Fruit fly (Drosophila melanogaster) whole organism, embryonic: ENCODE results near the gene fbl.

Experiments used
- Asciz ChIP-seq: fragments of 200-800 bp; sonication (Bioruptor generic); optimal IDR thresholded peaks from 2 replicates; lab custom pipeline; 2017; ENCODE audit warnings: missing biosample characterization, mild to moderate bottlenecking, missing genetic modification characterization, missing genetic modification reagents
- CG10209 ChIP-seq: fragments of 200-800 bp; sonication (Bioruptor generic); optimal IDR thresholded peaks from 3 replicates; lab custom pipeline; 2017; ENCODE audit warnings: missing biosample characterization, mild to moderate bottlenecking, missing genetic modification characterization, missing genetic modification reagents
- CG10431 ChIP-seq: fragments of 200-800 bp; sonication (Bioruptor generic); optimal IDR thresholded peaks from 3 replicates; lab custom pipeline; 2018; ENCODE audit warnings: missing biosample characterization, mild to moderate bottlenecking, missing genetic modification characterization
- CG10959 ChIP-seq: fragments of 200-800 bp; sonication (Bioruptor generic); IDR thresholded peaks from 2 replicates; pipeline ENCODE4 v1.3.6; 2022; ENCODE audit warnings: missing biosample characterization, missing genetic modification characterization
- CG11504 ChIP-seq: fragments of 200-800 bp; sonication (Bioruptor generic); optimal IDR thresholded peaks from 3 replicates; lab custom pipeline; 2019; ENCODE audit warnings: missing biosample characterization, mild to moderate bottlenecking, missing genetic modification characterization, moderate library complexity
- CG12659 ChIP-seq: fragments of 200-800 bp; sonication (Bioruptor generic); optimal IDR thresholded peaks from 3 replicates; lab custom pipeline; 2017; ENCODE audit warnings: mild to moderate bottlenecking, missing biosample characterization, missing genetic modification reagents, missing genetic modification characterization
- CG13287 ChIP-seq: fragments of 200-800 bp; sonication (Bioruptor generic); IDR thresholded peaks from 2 replicates; pipeline ENCODE4 v1.3.6; 2022; ENCODE audit warnings: missing biosample characterization, missing genetic modification characterization; ENCODE audit not compliant: partially characterized antibody
- CG13424 ChIP-seq: fragments of 200-800 bp; sonication (Bioruptor generic); optimal IDR thresholded peaks from 2 replicates; lab custom pipeline; 2019; ENCODE audit warnings: missing biosample characterization, mild to moderate bottlenecking, missing genetic modification characterization, moderate library complexity
- CG15696 ChIP-seq: fragments of 200-800 bp; sonication (Bioruptor generic); optimal IDR thresholded peaks from 2 replicates; lab custom pipeline; 2019; ENCODE audit warnings: missing biosample characterization, mild to moderate bottlenecking, missing genetic modification characterization, moderate library complexity
- CG1792 ChIP-seq: fragments of 200-800 bp; sonication (Bioruptor generic); optimal IDR thresholded peaks from 2 replicates; lab custom pipeline; 2016; ENCODE audit warnings: missing biosample characterization, missing genetic modification characterization
- CG18011 ChIP-seq: fragments of 200-800 bp; sonication (Bioruptor generic); optimal IDR thresholded peaks from 2 replicates; lab custom pipeline; 2017; ENCODE audit warnings: missing biosample characterization, missing genetic modification characterization, mild to moderate bottlenecking, moderate library complexity, missing genotype
- CG1832 ChIP-seq: fragments of 200-800 bp; sonication (Bioruptor generic); optimal IDR thresholded peaks from 2 replicates; lab custom pipeline; 2017; ENCODE audit warnings: missing biosample characterization, mild to moderate bottlenecking, missing genetic modification characterization, inconsistent platforms
- CG2116 ChIP-seq: fragments of 200-800 bp; sonication (Bioruptor generic); optimal IDR thresholded peaks from 3 replicates; lab custom pipeline; 2018; ENCODE audit warnings: missing biosample characterization, mild to moderate bottlenecking, missing genetic modification characterization
- CG31441 ChIP-seq: fragments of 200-800 bp; sonication (Bioruptor generic); IDR thresholded peaks from 2 replicates; pipeline ENCODE4 v1.3.6; 2022; ENCODE audit warnings: missing biosample characterization, missing genetic modification characterization
- CG3163 ChIP-seq: fragments of 200-800 bp; sonication (Bioruptor generic); optimal IDR thresholded peaks from 3 replicates; lab custom pipeline; 2016; ENCODE audit warnings: missing biosample characterization, missing genetic modification characterization
- CG32532 ChIP-seq: fragments of 200-800 bp; sonication (Bioruptor generic); IDR thresholded peaks from 2 replicates; pipeline ENCODE4 v1.3.6; 2022; ENCODE audit warnings: missing biosample characterization, missing genetic modification characterization
- CG7839 ChIP-seq: fragments of 200-800 bp; sonication (Bioruptor generic); optimal IDR thresholded peaks from 3 replicates; lab custom pipeline; 2018; ENCODE audit warnings: missing biosample characterization, mild to moderate bottlenecking, missing genetic modification characterization, moderate library complexity
- CG7928 ChIP-seq: fragments of 200-800 bp; sonication (Bioruptor generic); optimal IDR thresholded peaks from 2 replicates; lab custom pipeline; 2017; ENCODE audit warnings: missing biosample characterization, mild to moderate bottlenecking, missing genetic modification characterization
- CG9876 ChIP-seq: fragments of 200-800 bp; sonication (Bioruptor generic); optimal IDR thresholded peaks from 2 replicates; lab custom pipeline; 2016; ENCODE audit warnings: missing biosample characterization, missing genetic modification characterization
- CrebB ChIP-seq: fragments of 200-800 bp; sonication (Bioruptor generic); optimal IDR thresholded peaks from 3 replicates; lab custom pipeline; 2018; ENCODE audit warnings: missing biosample characterization, mild to moderate bottlenecking, missing genetic modification characterization
- D19B ChIP-seq: fragments of 200-800 bp; sonication (Bioruptor generic); optimal IDR thresholded peaks from 2 replicates; lab custom pipeline; 2017; ENCODE audit warnings: missing biosample characterization, mild to moderate bottlenecking, missing genetic modification characterization
- Fer2 ChIP-seq: fragments of 200-800 bp; sonication (Bioruptor generic); optimal IDR thresholded peaks from 2 replicates; lab custom pipeline; 2018; ENCODE audit warnings: missing biosample characterization, mild to moderate bottlenecking, missing genetic modification characterization, moderate library complexity
- Hey ChIP-seq: fragments of 200-800 bp; sonication (Bioruptor generic); optimal IDR thresholded peaks from 3 replicates; lab custom pipeline; 2018; ENCODE audit warnings: missing biosample characterization, mild to moderate bottlenecking, missing genetic modification characterization
- Med ChIP-seq: fragments of 200-800 bp; sonication (Bioruptor generic); peaks from one replicate; lab custom pipeline; 2016; ENCODE audit warnings: missing biosample characterization, missing genetic modification characterization, mild to moderate bottlenecking, inconsistent platforms, moderate library complexity
- Pdp1 ChIP-seq, 2 experiments: fragments of 200-800 bp; sonication (Bioruptor generic); optimal IDR thresholded peaks; 3 replicates each; lab custom pipeline; 2016; ENCODE audit warnings: missing biosample characterization in 2 of 2, missing genetic modification characterization in 2 of 2, mild to moderate bottlenecking in 1 of 2, moderate library complexity in 1 of 2
- Rfx ChIP-seq: fragments of 200-800 bp; sonication (Bioruptor generic); IDR thresholded peaks from 2 replicates; pipeline ENCODE4 v1.3.6; 2022; ENCODE audit warnings: missing biosample characterization, missing genetic modification characterization
- Scr ChIP-seq: fragments of 200-800 bp; sonication (Bioruptor generic); IDR thresholded peaks from 2 replicates; pipeline ENCODE4 v1.3.6; 2022; ENCODE audit warnings: missing biosample characterization, missing genetic modification characterization; ENCODE audit not compliant: partially characterized antibody
- Sox102F ChIP-seq: fragments of 200-800 bp; sonication (Bioruptor generic); optimal IDR thresholded peaks from 2 replicates; lab custom pipeline; 2018; ENCODE audit warnings: missing biosample characterization, mild to moderate bottlenecking, missing genetic modification characterization, moderate library complexity
- Sry-δ ChIP-seq: fragments of 200-800 bp; sonication (Bioruptor generic); optimal IDR thresholded peaks from 2 replicates; lab custom pipeline; 2016; ENCODE audit warnings: missing biosample characterization, missing genetic modification characterization
- Taf1 ChIP-seq: fragments of 200-800 bp; sonication (Bioruptor generic); IDR thresholded peaks from 2 replicates; pipeline ENCODE4 v1.3.6; 2022; ENCODE audit warnings: missing biosample characterization, missing genetic modification characterization
- Tbp ChIP-seq: fragments of >200 bp; optimal IDR thresholded peaks from 2 replicates; lab custom pipeline; 2018; ENCODE audit warnings: missing biosample characterization, missing genetic modification characterization
- Trl ChIP-seq, 3 experiments: fragments of >200 bp in 2 of 3; fragments of 200-800 bp in 1 of 3; sonication (Bioruptor generic) in 1 of 3; optimal IDR thresholded peaks; 2 replicates in 1 of 3; 3 replicates in 2 of 3; lab custom pipeline; 2016 to 2017; ENCODE audit warnings: missing biosample characterization in 1 of 3, missing genetic modification characterization in 1 of 3
- Usf ChIP-seq: fragments of 200-800 bp; sonication (Bioruptor generic); optimal IDR thresholded peaks from 2 replicates; lab custom pipeline; 2017; ENCODE audit warnings: missing genotype, missing biosample characterization, missing genetic modification characterization
- Vsx1 ChIP-seq: fragments of 200-800 bp; sonication (Bioruptor generic); optimal IDR thresholded peaks from 2 replicates; lab custom pipeline; 2017; ENCODE audit warnings: missing biosample characterization, mild to moderate bottlenecking, missing genetic modification characterization, missing genetic modification reagents
- cad ChIP-seq: fragments of >200 bp; optimal IDR thresholded peaks from 2 replicates; lab custom pipeline; 2017; ENCODE audit warnings: missing biosample characterization, missing genetic modification characterization
- cg ChIP-seq: fragments of 200-800 bp; sonication (Bioruptor generic); optimal IDR thresholded peaks from 3 replicates; lab custom pipeline; 2019; ENCODE audit warnings: missing biosample characterization, mild to moderate bottlenecking, missing genetic modification characterization, moderate library complexity
- crol ChIP-seq: fragments of 200-800 bp; sonication (Bioruptor generic); IDR thresholded peaks from 2 replicates; pipeline ENCODE4 v1.3.6; 2022; ENCODE audit warnings: missing biosample characterization, missing genetic modification characterization
- crp ChIP-seq, 2 experiments: fragments of 200-800 bp; sonication (Bioruptor generic); optimal IDR thresholded peaks; 2 replicates in 1 of 2; 3 replicates in 1 of 2; lab custom pipeline; 2017; ENCODE audit warnings: missing biosample characterization in 2 of 2, missing genetic modification characterization in 2 of 2, mild to moderate bottlenecking in 1 of 2, moderate library complexity in 1 of 2
- kah ChIP-seq: fragments of 200-800 bp; sonication (Bioruptor generic); optimal IDR thresholded peaks from 2 replicates; lab custom pipeline; 2018; ENCODE audit warnings: missing biosample characterization, mild to moderate bottlenecking, missing genetic modification characterization
- nau ChIP-seq: fragments of 200-800 bp; sonication (Bioruptor generic); optimal IDR thresholded peaks from 3 replicates; lab custom pipeline; 2017; ENCODE audit warnings: missing biosample characterization, mild to moderate bottlenecking, missing genetic modification characterization, missing genetic modification reagents
- nom ChIP-seq: fragments of 200-800 bp; sonication (Bioruptor generic); optimal IDR thresholded peaks from 2 replicates; lab custom pipeline; 2017; ENCODE audit warnings: missing biosample characterization, missing genetic modification characterization, mild to moderate bottlenecking, moderate library complexity, missing genetic modification reagents
- p53 ChIP-seq: fragments of 200-800 bp; sonication (Bioruptor generic); optimal IDR thresholded peaks from 2 replicates; lab custom pipeline; 2016; ENCODE audit warnings: missing biosample characterization, missing genetic modification characterization
- pnt ChIP-seq: fragments of 200-800 bp; sonication (Bioruptor generic); optimal IDR thresholded peaks from 3 replicates; lab custom pipeline; 2016; ENCODE audit warnings: missing biosample characterization, missing genetic modification characterization
- salm ChIP-seq: fragments of 200-800 bp; sonication (Bioruptor generic); optimal IDR thresholded peaks from 2 replicates; lab custom pipeline; 2018; ENCODE audit warnings: missing biosample characterization, mild to moderate bottlenecking, missing genetic modification characterization
- toy ChIP-seq: fragments of 200-800 bp; sonication (Bioruptor generic); IDR thresholded peaks from 2 replicates; pipeline ENCODE4 v1.3.6; 2022; ENCODE audit warnings: missing biosample characterization, missing genetic modification characterization
- trh ChIP-seq: fragments of 200-800 bp; sonication (Bioruptor generic); optimal IDR thresholded peaks from 2 replicates; lab custom pipeline; 2016; ENCODE audit warnings: missing biosample characterization, missing genetic modification characterization
- z ChIP-seq: fragments of 200-800 bp; sonication (Bioruptor generic); IDR thresholded peaks from 3 replicates; pipeline ENCODE4 v1.3.6; 2022; ENCODE audit warnings: missing biosample characterization, missing genetic modification characterization
- zf30C ChIP-seq: fragments of 200-800 bp; sonication (Bioruptor generic); optimal IDR thresholded peaks from 3 replicates; lab custom pipeline; 2018; ENCODE audit warnings: missing biosample characterization, mild to moderate bottlenecking, missing genetic modification characterization

fbl gene

dm6 chr3L:20347762-20348580 is 36.3 kb upstream of the fbl start, which contains the start of the genes Rbbp5 and eRF1 (continued):
- TF ChIP-seq CG32532 = peak; percentile 87
- no peak; the same call in 1 of the 2 replicates for TF ChIP-seq Rfx (GFP tag; lab: Robert Waterston, UW)
- peak; percentile 38 for TF ChIP-seq CG9876 (GFP tag; lab: Kevin White, UChicago)
- peak; percentile 78 for TF ChIP-seq CG2116 (GFP tag; lab: Kevin White, UChicago)
- peak; percentile 57 for TF ChIP-seq pnt
- no peak for TF ChIP-seq CG18011 (GFP tag; lab: Kevin White, UChicago)
- TF ChIP-seq p53 (GFP tag; lab: Kevin White, UChicago) = no peak
- no peak for TF ChIP-seq CG11504 (tag; lab: Kevin White, UChicago)
- peak; percentile 80 for TF ChIP-seq CG15696 (tag; lab: Kevin White, UChicago)
- no peak for TF ChIP-seq CG3163 (GFP tag; lab: Kevin White, UChicago)
- TF ChIP-seq Sry-δ (GFP tag; lab: Kevin White, UChicago) = peak; percentile 94
- no peak; the same call in 1 of the 2 replicates for TF ChIP-seq CG10959 (GFP tag; lab: Robert Waterston, UW)
- no peak for TF ChIP-seq Sox102F (GFP tag; lab: Kevin White, UChicago)
- no peak for TF ChIP-seq Hey (tag; lab: Kevin White, UChicago)
- no peak for TF ChIP-seq CG10431 (GFP tag; lab: Kevin White, UChicago)
- peak; percentile 19 for TF ChIP-seq CG7928 (GFP tag; lab: Kevin White, UChicago)
- TF ChIP-seq cad (GFP tag; lab: Kevin White, UChicago) = no peak
- no peak for TF ChIP-seq Vsx1 (GFP tag; lab: Kevin White, UChicago)
- no peak for TF ChIP-seq salm (tag; lab: Kevin White, UChicago)
- peak; percentile 86 for TF ChIP-seq CG13287
- no peak for TF ChIP-seq Tbp (GFP tag; lab: Kevin White, UChicago)
- TF ChIP-seq nom = peak; percentile 28
- TF ChIP-seq Taf1 (GFP tag; lab: Robert Waterston, UW) = peak; percentile 70
- no peak for TF ChIP-seq toy (GFP tag; lab: Robert Waterston, UW)
- no peak for TF ChIP-seq Usf (GFP tag; lab: Kevin White, UChicago)
- peak; percentile 91 for TF ChIP-seq CG12659
- TF ChIP-seq trh (GFP tag; lab: Kevin White, UChicago) = peak; percentile 36
- no peak for TF ChIP-seq CG7839 (tag; lab: Kevin White, UChicago)
- TF ChIP-seq Pdp1 (GFP tag; optimal IDR thresholded peaks at IDR 0.05; lab: Kevin White, UChicago) = peak; percentile 53 to 61
- no peak for TF ChIP-seq zf30C (GFP tag; lab: Kevin White, UChicago)
- TF ChIP-seq nau (GFP tag; lab: Kevin White, UChicago) = no peak
- no peak for TF ChIP-seq CG1792
- peak in 1 of 2 experiments; percentile 17 for TF ChIP-seq crp (GFP tag; optimal IDR thresholded peaks at IDR 0.05; lab: Kevin White, UChicago)
- TF ChIP-seq CG10209 (GFP tag; lab: Kevin White, UChicago) = peak; percentile 62
- peak; percentile 83 for TF ChIP-seq CG13424

- TF ChIP-seq Med (GFP tag; lab: Kevin White, UChicago) = peak; percentile 25
- no peak for TF ChIP-seq Scr (GFP tag; lab: Robert Waterston, UW)
- peak; percentile 53 for TF ChIP-seq cg (GFP tag; lab: Kevin White, UChicago)
- TF ChIP-seq Fer2 (tag; lab: Kevin White, UChicago) = no peak
- peak; percentile 84 for TF ChIP-seq CG1832 (GFP tag; lab: Kevin White, UChicago)
- TF ChIP-seq kah (GFP tag; lab: Kevin White, UChicago) = no peak
- TF ChIP-seq CG31441 (GFP tag; lab: Robert Waterston, UW) = no peak
- no peak for TF ChIP-seq CrebB (tag; lab: Kevin White, UChicago)
- peak; percentile 70 to 91 for TF ChIP-seq Trl (optimal IDR thresholded peaks at IDR 0.05; lab: Kevin White, UChicago)
- no peak for TF ChIP-seq Trl (GFP tag; optimal IDR thresholded peaks at IDR 0.05; lab: Kevin White, UChicago)
- TF ChIP-seq z (GFP tag; lab: Robert Waterston, UW) = peak; percentile 51; the same call in 1 of the 3 replicates
- TF ChIP-seq Asciz (GFP tag; lab: Kevin White, UChicago) = no peak
- TF ChIP-seq crol = peak; percentile 94
- no peak for TF ChIP-seq D19B (GFP tag; lab: Kevin White, UChicago)
These were observed 35.6 kb upstream of the fbl start for dm6 chr3L:20348581-20349093.
